Worm (Caenorhabditis elegans) whole organism, L3 larva: ENCODE measurements around the gene enol-1.

ENCODE experiments used
- ZK546.5 ChIP-seq: sonication (generic microtip); optimal IDR thresholded peaks from 2 replicates; lab custom pipeline; 2017; ENCODE audit warnings: missing biosample characterization, missing genetic modification characterization
- aly-2 ChIP-seq: fragments of 150-350 bp; optimal IDR thresholded peaks from 2 replicates; lab custom pipeline; 2014; ENCODE audit warnings: missing biosample characterization, missing genetic modification characterization
- ama-1 ChIP-seq: fragments of 150-350 bp; optimal IDR thresholded peaks from 2 replicates; lab custom pipeline; 2018
- ceh-28 ChIP-seq: fragments of 150-350 bp; optimal IDR thresholded peaks from 2 replicates; lab custom pipeline; 2014; ENCODE audit warnings: missing biosample characterization, missing genetic modification reagents, missing genetic modification characterization
- ceh-82 ChIP-seq: fragments of 150-350 bp; optimal IDR thresholded peaks from 2 replicates; lab custom pipeline; 2014; ENCODE audit warnings: missing biosample characterization, missing genetic modification characterization
- ceh-9 ChIP-seq: sonication (generic microtip); optimal IDR thresholded peaks from 2 replicates; lab custom pipeline; 2018; ENCODE audit warnings: missing biosample characterization, missing genetic modification characterization
- elt-1 ChIP-seq: fragments of 150-350 bp; optimal IDR thresholded peaks from 2 replicates; lab custom pipeline; 2014; ENCODE audit warnings: missing biosample characterization, missing genetic modification characterization
- elt-2 ChIP-seq: sonication (generic microtip); optimal IDR thresholded peaks from 2 replicates; lab custom pipeline; 2016; ENCODE audit warnings: missing genetic modification reagents, mild to moderate bottlenecking, missing genetic modification characterization, missing compliant biosample characterization
- elt-3 ChIP-seq, 3 experiments: fragments of 150-350 bp in 1 of 3; sonication (generic microtip) in 2 of 3; optimal IDR thresholded peaks; 2 replicates in 2 of 3; 4 replicates in 1 of 3; lab custom pipeline; 2014 to 2017; ENCODE audit warnings: missing biosample characterization in 3 of 3, missing genetic modification characterization in 3 of 3
- eor-1 ChIP-seq, 2 experiments: fragments of 150-350 bp; optimal IDR thresholded peaks; 2 replicates each; lab custom pipeline; 2014 to 2018; ENCODE audit warnings: missing biosample characterization in 2 of 2, missing genetic modification characterization in 2 of 2
- fkh-10 ChIP-seq: sonication (generic microtip); optimal IDR thresholded peaks from 2 replicates; lab custom pipeline; 2017; ENCODE audit warnings: missing biosample characterization, missing genetic modification reagents, missing genetic modification characterization
- fos-1 ChIP-seq: fragments of 150-350 bp; optimal IDR thresholded peaks from 2 replicates; lab custom pipeline; 2014; ENCODE audit warnings: missing biosample characterization, missing genetic modification characterization
- hmg-11 ChIP-seq: sonication (generic microtip); optimal IDR thresholded peaks from 2 replicates; lab custom pipeline; 2016; ENCODE audit warnings: missing genetic modification characterization, missing compliant biosample characterization
- jun-1 ChIP-seq: fragments of 150-350 bp; optimal IDR thresholded peaks from 2 replicates; lab custom pipeline; 2014; ENCODE audit warnings: missing biosample characterization, missing genetic modification reagents, missing genetic modification characterization
- lin-15B ChIP-seq: fragments of 150-350 bp; optimal IDR thresholded peaks from 2 replicates; lab custom pipeline; 2014; ENCODE audit warnings: missing biosample characterization, missing genetic modification characterization
- lin-39 ChIP-seq: fragments of 150-350 bp; optimal IDR thresholded peaks from 2 replicates; lab custom pipeline; 2018; ENCODE audit warnings: missing biosample characterization, missing genetic modification reagents, missing genetic modification characterization
- lsy-12 ChIP-seq: sonication (generic microtip); optimal IDR thresholded peaks from 2 replicates; lab custom pipeline; 2016; ENCODE audit warnings: mild to moderate bottlenecking, missing genetic modification characterization, missing compliant biosample characterization
- mdl-1 ChIP-seq: fragments of 150-350 bp; optimal IDR thresholded peaks from 2 replicates; lab custom pipeline; 2014; ENCODE audit warnings: missing biosample characterization, missing genetic modification characterization
- nfya-1 ChIP-seq: sonication (generic microtip); optimal IDR thresholded peaks from 2 replicates; lab custom pipeline; 2017; ENCODE audit warnings: missing genetic modification characterization, mild to moderate bottlenecking, missing compliant biosample characterization, antibody characterized with exemption, moderate library complexity; ENCODE audit not compliant: insufficient read depth
- nhr-23 ChIP-seq: fragments of 150-350 bp; optimal IDR thresholded peaks from 2 replicates; lab custom pipeline; 2014; ENCODE audit warnings: missing biosample characterization, missing genetic modification reagents, missing genetic modification characterization
- nhr-237 ChIP-seq: fragments of 150-350 bp; optimal IDR thresholded peaks from 2 replicates; lab custom pipeline; 2014; ENCODE audit warnings: missing biosample characterization, missing genetic modification characterization
- nhr-25 ChIP-seq: sonication (generic microtip); optimal IDR thresholded peaks from 2 replicates; lab custom pipeline; 2017; ENCODE audit warnings: missing biosample characterization, missing genetic modification characterization
- nhr-28 ChIP-seq: fragments of 150-350 bp; optimal IDR thresholded peaks from 2 replicates; lab custom pipeline; 2014; ENCODE audit warnings: missing biosample characterization, missing genetic modification characterization
- nhr-43 ChIP-seq: sonication (generic microtip); optimal IDR thresholded peaks from 2 replicates; lab custom pipeline; 2016; ENCODE audit warnings: mild to moderate bottlenecking, missing genetic modification characterization, missing compliant biosample characterization; ENCODE audit not compliant: poor library complexity, severe bottlenecking
- pha-4 ChIP-seq: fragments of 150-350 bp; optimal IDR thresholded peaks from 2 replicates; lab custom pipeline; 2014; ENCODE audit warnings: missing biosample characterization, missing genetic modification reagents, missing genetic modification characterization
- pqm-1 ChIP-seq: fragments of 150-350 bp; optimal IDR thresholded peaks from 2 replicates; lab custom pipeline; 2017; ENCODE audit warnings: missing biosample characterization, missing genetic modification characterization, inconsistent platforms
- snpc-4 ChIP-seq: fragments of 150-350 bp; optimal IDR thresholded peaks from 2 replicates; lab custom pipeline; 2014; ENCODE audit warnings: missing biosample characterization, missing genetic modification characterization
- tbx-2 ChIP-seq: sonication (generic microtip); optimal IDR thresholded peaks from 2 replicates; lab custom pipeline; 2016; ENCODE audit warnings: mild to moderate bottlenecking, missing genetic modification characterization, missing compliant biosample characterization
- unc-39 ChIP-seq: sonication (generic microtip); optimal IDR thresholded peaks from 4 replicates; lab custom pipeline; 2017; ENCODE audit warnings: missing biosample characterization, missing genetic modification characterization
- ztf-11 ChIP-seq: fragments of 150-350 bp; optimal IDR thresholded peaks from 2 replicates; lab custom pipeline; 2014; ENCODE audit warnings: missing biosample characterization, missing genetic modification characterization

Gene enol-1

ce11 chrII:8921456-8921855 is 9.3 kb upstream of the enol-1 start:
- no peak for TF ChIP-seq mdl-1 (tag; lab: Kevin White, UChicago)
- TF ChIP-seq elt-1 (tag; lab: Kevin White, UChicago): no peak
- TF ChIP-seq aly-2 (tag; lab: Kevin White, UChicago): no peak
- no peak for TF ChIP-seq nfya-1 (tag; lab: Kevin White, UChicago)
- TF ChIP-seq ceh-28: no peak
- TF ChIP-seq elt-2 (tag; lab: Kevin White, UChicago): no peak
- no peak for TF ChIP-seq elt-3 (tag; optimal IDR thresholded peaks at IDR 0.05; lab: Kevin White, UChicago)
- TF ChIP-seq fos-1: no peak
- no peak for TF ChIP-seq ztf-11
- TF ChIP-seq hmg-11: no peak
- TF ChIP-seq, all 47 proteins: peak for 0

- peak; percentile 77 for TF ChIP-seq elt-2 (tag; lab: Kevin White, UChicago)
- TF ChIP-seq lin-39: peak; percentile 43
- TF ChIP-seq lsy-12 (tag; lab: Kevin White, UChicago): no peak
- TF ChIP-seq aly-2 (tag; lab: Kevin White, UChicago): no peak
- no peak for TF ChIP-seq jun-1 (tag; lab: Kevin White, UChicago)
- no peak for TF ChIP-seq ceh-9 (tag; lab: Kevin White, UChicago)
- no peak for TF ChIP-seq mdl-1 (tag; lab: Kevin White, UChicago)
- no peak for TF ChIP-seq nhr-28 (tag; lab: Kevin White, UChicago)
- no peak for TF ChIP-seq pha-4 (tag; lab: Kevin White, UChicago)
- no peak for TF ChIP-seq ama-1 (lab: Kevin White, UChicago)
- TF ChIP-seq nfya-1 (tag; lab: Kevin White, UChicago): peak; percentile 45
- TF ChIP-seq pqm-1 (tag; lab: Kevin White, UChicago): peak; percentile 70
- TF ChIP-seq hmg-11: peak; percentile 36
- no peak for TF ChIP-seq fkh-10 (GFP tag; lab: Kevin White, UChicago)
- TF ChIP-seq ceh-82 (tag; lab: Kevin White, UChicago): no peak
Measured at ce11 chrII:8922140-8922539, 8.7 kb upstream of the enol-1 start, which contains the start of gene B0457.6. TSS of gene B0457.6 (plus strand) at chrII:8922423.

ce11 chrII:8923187-8923586 is 7.6 kb upstream of the enol-1 start:
- no peak for TF ChIP-seq nhr-23 (tag; lab: Kevin White, UChicago)
- peak; percentile 39 for TF ChIP-seq elt-2 (tag; lab: Kevin White, UChicago)
- TF ChIP-seq nhr-237 (tag; lab: Kevin White, UChicago): no peak
- no peak for TF ChIP-seq snpc-4 (tag; lab: Kevin White, UChicago)
- no peak for TF ChIP-seq ama-1 (lab: Kevin White, UChicago)
- TF ChIP-seq tbx-2 (tag; lab: Kevin White, UChicago): no peak
- peak; percentile 62 for TF ChIP-seq pqm-1 (tag; lab: Kevin White, UChicago)

ce11 chrII:8926451-8926850 is 4.3 kb upstream of the enol-1 start, which contains the start of gene B0457.2:
TSS of gene B0457.2 (minus strand) at chrII:8926551.
- TF ChIP-seq eor-1 (tag; optimal IDR thresholded peaks at IDR 0.05; lab: Kevin White, UChicago) (no peak), nhr-25 (tag; lab: Kevin White, UChicago) (peak; percentile 16)

ce11 chrII:8927253-8927791 is 3.5 kb upstream of the enol-1 start, which contains the start of gene cct-2:
TSS of gene cct-2 (plus strand) at chrII:8927741.
- TF ChIP-seq pqm-1 (tag; lab: Kevin White, UChicago) (no peak), lin-15B (tag; lab: Kevin White, UChicago) (peak; percentile 74), hmg-11 (peak; percentile 9), nfya-1 (tag; lab: Kevin White, UChicago) (peak; percentile 65), nhr-43 (peak; percentile 50), aly-2 (tag; lab: Kevin White, UChicago) (no peak), nhr-23 (tag; lab: Kevin White, UChicago) (peak; percentile 12), pha-4 (tag; lab: Kevin White, UChicago) (peak; percentile 72), snpc-4 (tag; lab: Kevin White, UChicago) (peak; percentile 67), unc-39 (tag; lab: Kevin White, UChicago) (no peak), nhr-25 (tag; lab: Kevin White, UChicago) (peak; percentile 56), elt-2 (tag; lab: Kevin White, UChicago) (peak; percentile 2), lin-39 (peak; percentile 40), ZK546.5 (tag; lab: Kevin White, UChicago) (no peak)
